Fruit fly (Drosophila melanogaster) whole organism, embryonic: ENCODE data around the gene MICU3.

ENCODE experiments used
- Antp ChIP-seq: fragments of 200-800 bp; sonication (Bioruptor generic); optimal IDR thresholded peaks from 3 replicates; lab custom pipeline; 2016; ENCODE audit warnings: missing biosample characterization, missing genetic modification characterization
- Atf3 ChIP-seq: fragments of 200-800 bp; sonication (Bioruptor generic); optimal IDR thresholded peaks from 3 replicates; lab custom pipeline; 2016; ENCODE audit warnings: missing biosample characterization, missing genetic modification characterization
- CG10431 ChIP-seq: fragments of 200-800 bp; sonication (Bioruptor generic); optimal IDR thresholded peaks from 3 replicates; lab custom pipeline; 2018; ENCODE audit warnings: missing biosample characterization, mild to moderate bottlenecking, missing genetic modification characterization
- CG12071 ChIP-seq: fragments of 200-800 bp; sonication (Bioruptor generic); optimal IDR thresholded peaks from 3 replicates; lab custom pipeline; 2018; ENCODE audit warnings: missing biosample characterization, mild to moderate bottlenecking, missing genetic modification characterization
- CG12219 ChIP-seq: fragments of 200-800 bp; sonication (Bioruptor generic); optimal IDR thresholded peaks from 3 replicates; lab custom pipeline; 2018; ENCODE audit warnings: missing biosample characterization, mild to moderate bottlenecking, missing genetic modification characterization
- CG12391 ChIP-seq: fragments of 200-800 bp; sonication (Bioruptor generic); optimal IDR thresholded peaks from 3 replicates; lab custom pipeline; 2018; ENCODE audit warnings: missing biosample characterization, mild to moderate bottlenecking, missing genetic modification characterization, moderate library complexity
- CG13296 ChIP-seq: fragments of 200-800 bp; sonication (Bioruptor generic); optimal IDR thresholded peaks from 3 replicates; lab custom pipeline; 2018; ENCODE audit warnings: missing biosample characterization, mild to moderate bottlenecking, missing genetic modification characterization
- CG14441 ChIP-seq: fragments of 200-800 bp; sonication (Bioruptor generic); IDR thresholded peaks from 2 replicates; pipeline ENCODE4 v1.3.6; 2022; ENCODE audit warnings: missing biosample characterization, missing genetic modification characterization
- CG15514 ChIP-seq: fragments of 200-800 bp; sonication (Bioruptor generic); optimal IDR thresholded peaks from 3 replicates; lab custom pipeline; 2017; ENCODE audit warnings: missing biosample characterization, missing genetic modification characterization, mild to moderate bottlenecking, moderate library complexity, missing genetic modification reagents
- CG15601 ChIP-seq: fragments of 200-800 bp; sonication (Bioruptor generic); optimal IDR thresholded peaks from 3 replicates; lab custom pipeline; 2019; ENCODE audit warnings: missing biosample characterization, mild to moderate bottlenecking, missing genetic modification characterization, moderate library complexity
- CG1603 ChIP-seq: fragments of 200-800 bp; sonication (Bioruptor generic); optimal IDR thresholded peaks from 2 replicates; lab custom pipeline; 2019; ENCODE audit warnings: missing biosample characterization, mild to moderate bottlenecking, missing genetic modification characterization, moderate library complexity
- CG16813 ChIP-seq: fragments of 200-800 bp; sonication (Bioruptor generic); IDR thresholded peaks from 3 replicates; pipeline ENCODE4 v1.3.6; 2022; ENCODE audit warnings: missing biosample characterization, missing genetic modification characterization; ENCODE audit not compliant: partially characterized antibody
- CG17829 ChIP-seq: fragments of 200-800 bp; optimal IDR thresholded peaks from 2 replicates; lab custom pipeline; 2019; ENCODE audit warnings: missing biosample characterization, mild to moderate bottlenecking, missing genetic modification characterization, moderate library complexity
- CG2678 ChIP-seq: fragments of 200-800 bp; sonication (Bioruptor generic); optimal IDR thresholded peaks from 3 replicates; lab custom pipeline; 2019; ENCODE audit warnings: missing biosample characterization, mild to moderate bottlenecking, missing genetic modification characterization, moderate library complexity
- CG2875 ChIP-seq: fragments of 200-800 bp; sonication (Bioruptor generic); optimal IDR thresholded peaks from 2 replicates; lab custom pipeline; 2017; ENCODE audit warnings: missing biosample characterization, mild to moderate bottlenecking, missing genetic modification characterization, missing genetic modification reagents
- CG33557 ChIP-seq: fragments of 200-800 bp; sonication (Bioruptor generic); optimal IDR thresholded peaks from 2 replicates; lab custom pipeline; 2019; ENCODE audit warnings: missing biosample characterization, mild to moderate bottlenecking, missing genetic modification characterization, moderate library complexity
- CG3838 ChIP-seq: fragments of 200-800 bp; sonication (Bioruptor generic); optimal IDR thresholded peaks from 3 replicates; lab custom pipeline; 2016; ENCODE audit warnings: missing biosample characterization, missing genetic modification characterization
- CG3995 ChIP-seq: fragments of 200-800 bp; sonication (Bioruptor generic); optimal IDR thresholded peaks from 3 replicates; lab custom pipeline; 2016; ENCODE audit warnings: missing biosample characterization, missing genetic modification characterization
- CG4282 ChIP-seq: fragments of 200-800 bp; sonication (Bioruptor generic); optimal IDR thresholded peaks from 2 replicates; lab custom pipeline; 2016; ENCODE audit warnings: missing biosample characterization, missing genetic modification characterization
- CG43689 ChIP-seq: fragments of 200-800 bp; sonication (Bioruptor generic); IDR thresholded peaks from 2 replicates; pipeline ENCODE4 v1.3.6; 2022; ENCODE audit warnings: missing biosample characterization, missing genetic modification characterization
- CG4707 ChIP-seq: fragments of 200-800 bp; sonication (Bioruptor generic); optimal IDR thresholded peaks from 2 replicates; lab custom pipeline; 2018; ENCODE audit warnings: missing biosample characterization, mild to moderate bottlenecking, missing genetic modification characterization, moderate library complexity
- CG4820 ChIP-seq: fragments of 200-800 bp; sonication (Bioruptor generic); optimal IDR thresholded peaks from 3 replicates; lab custom pipeline; 2016; ENCODE audit warnings: missing biosample characterization, missing genetic modification characterization
- CG6254 ChIP-seq: fragments of 200-800 bp; sonication (Bioruptor generic); optimal IDR thresholded peaks from 3 replicates; lab custom pipeline; 2017; ENCODE audit warnings: mild to moderate bottlenecking, missing biosample characterization, missing genetic modification reagents, missing genetic modification characterization
- CG7271 ChIP-seq: fragments of 200-800 bp; sonication (Bioruptor generic); optimal IDR thresholded peaks from 2 replicates; lab custom pipeline; 2018; ENCODE audit warnings: missing biosample characterization, mild to moderate bottlenecking, missing genetic modification characterization, moderate library complexity
- CG8359 ChIP-seq: fragments of 200-800 bp; sonication (Bioruptor generic); optimal IDR thresholded peaks from 2 replicates; lab custom pipeline; 2017; ENCODE audit warnings: missing biosample characterization, mild to moderate bottlenecking, missing genetic modification characterization, borderline replicate concordance
- CG9876 ChIP-seq: fragments of 200-800 bp; sonication (Bioruptor generic); optimal IDR thresholded peaks from 2 replicates; lab custom pipeline; 2016; ENCODE audit warnings: missing biosample characterization, missing genetic modification characterization
- CG9932 ChIP-seq: fragments of 200-800 bp; sonication (Bioruptor generic); IDR thresholded peaks from 2 replicates; pipeline ENCODE4 v1.3.6; 2022; ENCODE audit warnings: missing biosample characterization, missing genetic modification characterization
- D19A ChIP-seq: fragments of 200-800 bp; optimal IDR thresholded peaks from 3 replicates; lab custom pipeline; 2019; ENCODE audit warnings: missing biosample characterization, mild to moderate bottlenecking, missing genetic modification characterization, moderate library complexity
- Doc2 ChIP-seq: fragments of 200-800 bp; sonication (Bioruptor generic); IDR thresholded peaks from 2 replicates; pipeline ENCODE4 v1.3.6; 2022; ENCODE audit warnings: missing biosample characterization, missing genetic modification characterization
- ERR ChIP-seq: fragments of 200-800 bp; sonication (Bioruptor generic); optimal IDR thresholded peaks from 2 replicates; lab custom pipeline; 2016; ENCODE audit warnings: missing biosample characterization, missing genetic modification characterization
- Hey ChIP-seq: fragments of 200-800 bp; sonication (Bioruptor generic); optimal IDR thresholded peaks from 3 replicates; lab custom pipeline; 2018; ENCODE audit warnings: missing biosample characterization, mild to moderate bottlenecking, missing genetic modification characterization
- HmgZ ChIP-seq: fragments of 200-800 bp; sonication (Bioruptor generic); optimal IDR thresholded peaks from 2 replicates; lab custom pipeline; 2018; ENCODE audit warnings: missing biosample characterization, mild to moderate bottlenecking, missing genetic modification characterization
- Hmx ChIP-seq: fragments of 200-800 bp; sonication (Bioruptor generic); optimal IDR thresholded peaks from 2 replicates; lab custom pipeline; 2016; ENCODE audit warnings: missing biosample characterization, missing genetic modification characterization
- Lim3 ChIP-seq: fragments of 200-800 bp; sonication (Bioruptor generic); IDR thresholded peaks from 2 replicates; pipeline ENCODE4 v1.3.6; 2022; ENCODE audit warnings: missing biosample characterization, missing genetic modification characterization
- Side ChIP-seq: fragments of 200-800 bp; sonication (Bioruptor generic); optimal IDR thresholded peaks from 2 replicates; lab custom pipeline; 2016; ENCODE audit warnings: missing biosample characterization, missing genetic modification characterization
- Spps ChIP-seq: fragments of 200-800 bp; sonication (Bioruptor generic); optimal IDR thresholded peaks from 2 replicates; lab custom pipeline; 2018; ENCODE audit warnings: missing biosample characterization, mild to moderate bottlenecking, missing genetic modification characterization
- ato ChIP-seq: fragments of 200-800 bp; sonication (Bioruptor generic); IDR thresholded peaks from 2 replicates; pipeline ENCODE4 v1.3.6; 2022; ENCODE audit warnings: missing biosample characterization, missing genetic modification characterization; ENCODE audit not compliant: partially characterized antibody
- bbx ChIP-seq: fragments of 200-800 bp; sonication (Bioruptor generic); IDR thresholded peaks from 2 replicates; pipeline ENCODE4 v1.3.6; 2022; ENCODE audit warnings: missing biosample characterization, missing genetic modification characterization; ENCODE audit not compliant: partially characterized antibody
- bsh ChIP-seq, 2 experiments: fragments of 200-800 bp; sonication (Bioruptor generic); optimal IDR thresholded peaks; 2 replicates each; lab custom pipeline; 2017 to 2018; ENCODE audit warnings: mild to moderate bottlenecking in 2 of 2, missing biosample characterization in 2 of 2, missing genetic modification characterization in 2 of 2, moderate library complexity in 1 of 2
- cad ChIP-seq: fragments of >200 bp; optimal IDR thresholded peaks from 2 replicates; lab custom pipeline; 2017; ENCODE audit warnings: missing biosample characterization, missing genetic modification characterization
- chn ChIP-seq: fragments of 200-800 bp; sonication (Bioruptor generic); optimal IDR thresholded peaks from 2 replicates; lab custom pipeline; 2016; ENCODE audit warnings: missing biosample characterization, missing genetic modification characterization
- dmrt11E ChIP-seq: fragments of 200-800 bp; sonication (Bioruptor generic); optimal IDR thresholded peaks from 3 replicates; lab custom pipeline; 2018; ENCODE audit warnings: missing biosample characterization, mild to moderate bottlenecking, missing genetic modification characterization, moderate library complexity
- dmrt99B ChIP-seq: fragments of 200-800 bp; sonication (Bioruptor generic); optimal IDR thresholded peaks from 2 replicates; lab custom pipeline; 2018; ENCODE audit warnings: missing biosample characterization, mild to moderate bottlenecking, missing genetic modification characterization, moderate library complexity
- ewg ChIP-seq: fragments of 200-800 bp; sonication (Bioruptor generic); optimal IDR thresholded peaks from 3 replicates; lab custom pipeline; 2017; ENCODE audit warnings: mild to moderate bottlenecking, missing biosample characterization, missing genetic modification reagents, missing genetic modification characterization
- kni ChIP-seq: fragments of 200-800 bp; sonication (Bioruptor generic); optimal IDR thresholded peaks from 3 replicates; lab custom pipeline; 2017; ENCODE audit warnings: mild to moderate bottlenecking, missing biosample characterization, missing genetic modification reagents, missing genetic modification characterization
- maf-S ChIP-seq: fragments of 200-800 bp; sonication (Bioruptor generic); optimal IDR thresholded peaks from 2 replicates; lab custom pipeline; 2016; ENCODE audit warnings: missing biosample characterization, missing genetic modification characterization
- pho ChIP-seq: fragments of 200-800 bp; sonication (Bioruptor generic); optimal IDR thresholded peaks from 2 replicates; lab custom pipeline; 2016; ENCODE audit warnings: missing biosample characterization, missing genetic modification characterization
- scrt ChIP-seq: fragments of 200-800 bp; sonication (Bioruptor generic); optimal IDR thresholded peaks from 2 replicates; lab custom pipeline; 2018; ENCODE audit warnings: missing biosample characterization, mild to moderate bottlenecking, missing genetic modification characterization, moderate library complexity
- tap ChIP-seq: fragments of 200-800 bp; optimal IDR thresholded peaks from 3 replicates; lab custom pipeline; 2019; ENCODE audit warnings: missing biosample characterization, mild to moderate bottlenecking, missing genetic modification characterization, moderate library complexity

MICU3 gene

DNA sequence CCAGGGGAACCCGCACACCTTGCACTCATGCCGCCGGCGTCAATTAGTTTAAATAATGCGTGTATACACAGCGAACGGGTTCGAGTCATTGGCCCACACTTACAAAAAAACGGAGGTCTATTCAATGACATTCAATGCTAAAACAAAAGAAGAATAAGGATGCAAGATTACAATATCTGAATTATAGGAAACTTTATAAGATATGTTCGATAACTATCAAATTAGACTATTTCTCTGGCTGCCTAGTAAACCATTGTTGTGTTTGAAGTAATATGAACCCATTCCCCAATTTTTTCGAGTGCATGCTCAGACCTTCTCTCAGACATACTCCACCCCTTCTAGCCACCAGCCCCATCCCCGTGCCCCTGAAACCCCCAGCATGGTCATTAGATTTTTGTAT is 26.1 kb upstream of the MICU3 start (continued):
- peak; percentile 22 for TF ChIP-seq CG12391 (tag; lab: Kevin White, UChicago)
- no peak for TF ChIP-seq CG4282 (GFP tag; lab: Kevin White, UChicago)
- TF ChIP-seq CG43689 (GFP tag; lab: Robert Waterston, UW), result no peak
- no peak for TF ChIP-seq Doc2 (GFP tag; lab: Robert Waterston, UW)
- TF ChIP-seq dmrt99B (tag; lab: Kevin White, UChicago), result peak; percentile 8
- TF ChIP-seq CG3995 (GFP tag; lab: Kevin White, UChicago), result no peak
- TF ChIP-seq ewg (GFP tag; lab: Kevin White, UChicago), result no peak
- no peak for TF ChIP-seq CG15514 (GFP tag; lab: Kevin White, UChicago)
- TF ChIP-seq Hmx (GFP tag; lab: Kevin White, UChicago), result no peak
- no peak for TF ChIP-seq Antp (GFP tag; lab: Kevin White, UChicago)
- TF ChIP-seq cad (GFP tag; lab: Kevin White, UChicago), result no peak
- peak; percentile 4 for TF ChIP-seq CG4820 (GFP tag; lab: Kevin White, UChicago)

DNA sequence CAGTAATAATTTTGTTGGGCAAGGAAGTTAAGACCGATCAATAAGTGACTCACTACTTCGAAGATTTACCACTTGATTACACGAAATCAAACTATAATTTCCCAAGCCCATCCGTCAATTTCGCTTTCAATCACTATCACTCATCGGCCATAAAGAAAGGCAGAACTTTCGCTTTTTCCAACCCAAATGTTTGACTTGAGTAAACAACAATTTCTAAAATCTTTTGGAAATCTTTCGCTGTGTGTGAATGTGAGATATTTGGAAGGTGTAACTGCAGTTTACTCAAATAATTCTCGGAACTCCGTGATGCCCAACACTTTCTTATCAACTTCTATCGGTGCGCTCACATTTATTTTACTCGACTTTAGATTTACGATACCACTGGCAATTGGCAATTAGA is 25.0 kb upstream of the MICU3 start:
- TF ChIP-seq CG9876 (GFP tag; lab: Kevin White, UChicago), result no peak
- peak; percentile 57 for TF ChIP-seq CG15601 (tag; lab: Kevin White, UChicago)
- TF ChIP-seq Hey (tag; lab: Kevin White, UChicago), result no peak
- no peak for TF ChIP-seq pho (GFP tag; lab: Kevin White, UChicago)
- peak; percentile 26 for TF ChIP-seq CG12219 (GFP tag; lab: Kevin White, UChicago)
- peak; percentile 9 for TF ChIP-seq CG7271 (tag; lab: Kevin White, UChicago)
- TF ChIP-seq CG9932 (GFP tag; lab: Robert Waterston, UW), result no peak
- no peak for TF ChIP-seq CG3838
- TF ChIP-seq CG4707 (GFP tag; lab: Kevin White, UChicago), result peak; percentile 28
- TF ChIP-seq CG14441 (GFP tag; lab: Robert Waterston, UW), result no peak
- no peak for TF ChIP-seq chn (GFP tag; lab: Kevin White, UChicago)
- TF ChIP-seq HmgZ, result no peak
- TF ChIP-seq ato, result no peak
- TF ChIP-seq Spps, result peak; percentile 37
- peak; percentile 14 for TF ChIP-seq dmrt11E (tag; lab: Kevin White, UChicago)
- no peak for TF ChIP-seq CG12071
- TF ChIP-seq CG8359 (GFP tag; lab: Kevin White, UChicago), result peak; percentile 20
- no peak for TF ChIP-seq D19A (tag; lab: Kevin White, UChicago)
- TF ChIP-seq CG2875 (GFP tag; lab: Kevin White, UChicago), result peak; percentile 9
- TF ChIP-seq CG33557 (GFP tag; lab: Kevin White, UChicago), result peak; percentile 48
- no peak for TF ChIP-seq scrt (GFP tag; lab: Kevin White, UChicago)
- TF ChIP-seq CG10431 (GFP tag; lab: Kevin White, UChicago), result peak; percentile 2
- no peak for TF ChIP-seq Atf3
- TF ChIP-seq maf-S (GFP tag; lab: Kevin White, UChicago), result no peak
- TF ChIP-seq tap, result peak; percentile 11
- no peak for TF ChIP-seq CG17829 (tag; lab: Kevin White, UChicago)
- TF ChIP-seq CG1603, result peak; percentile 18
- TF ChIP-seq Lim3 (GFP tag; lab: Robert Waterston, UW), result no peak
- TF ChIP-seq CG2678, result peak; percentile 22
- no peak for TF ChIP-seq CG16813 (GFP tag; lab: Robert Waterston, UW)
- TF ChIP-seq ERR, result no peak
- peak in 1 of 2 experiments; percentile 45 for TF ChIP-seq bsh (GFP tag; optimal IDR thresholded peaks at IDR 0.05; lab: Kevin White, UChicago)
- TF ChIP-seq kni (GFP tag; lab: Kevin White, UChicago), result no peak
- TF ChIP-seq Side (GFP tag; lab: Kevin White, UChicago), result no peak
- peak; percentile 1 for TF ChIP-seq CG6254 (GFP tag; lab: Kevin White, UChicago)
- TF ChIP-seq bbx (GFP tag; lab: Robert Waterston, UW), result no peak
- TF ChIP-seq CG13296, result no peak
